Worm (Caenorhabditis elegans): ENCODE results near the gene T21D12.7.

- TF ChIP-seq unc-39 (tag; optimal IDR thresholded peaks at IDR 0.05) (no peak), nhr-10 (tag; optimal IDR thresholded peaks at IDR 0.05) (no peak), zag-1 (tag; optimal IDR thresholded peaks at IDR 0.05) (no peak), lin-39 (tag; optimal IDR thresholded peaks at IDR 0.05) (no peak), ZK546.5 (tag; optimal IDR thresholded peaks at IDR 0.05) (no peak), R02D3.7 (tag; optimal IDR thresholded peaks at IDR 0.05) (no peak), fos-1 (tag; optimal IDR thresholded peaks at IDR 0.05) (no peak), ceh-82 (tag; optimal IDR thresholded peaks at IDR 0.05) (no peak)
These were observed 32.9 kb downstream of the T21D12.7 start for ce11 chrIV:258362-258761.
